Worm (Caenorhabditis elegans) whole organism, L2 larva: ENCODE data around the gene faah-3.

Experiments
- blmp-1 ChIP-seq: sonication (generic microtip); optimal IDR thresholded peaks from 2 replicates; lab custom pipeline; 2017; ENCODE audit warnings: missing genetic modification characterization, mild to moderate bottlenecking, missing compliant biosample characterization, antibody characterized with exemption, moderate library complexity; ENCODE audit not compliant: insufficient read depth
- egl-27 ChIP-seq: sonication (generic microtip); optimal IDR thresholded peaks from 3 replicates; lab custom pipeline; 2017; ENCODE audit warnings: missing biosample characterization, missing genetic modification reagents, missing genetic modification characterization
- fos-1 ChIP-seq: fragments of 150-350 bp; optimal IDR thresholded peaks from 2 replicates; lab custom pipeline; 2014; ENCODE audit warnings: missing biosample characterization, missing genetic modification characterization
- lin-11 ChIP-seq: fragments of 150-350 bp; sonication (generic microtip); optimal IDR thresholded peaks from 2 replicates; lab custom pipeline; 2014; ENCODE audit warnings: missing biosample characterization, missing genetic modification characterization, inconsistent platforms, mixed read lengths
- lin-39 ChIP-seq: fragments of 150-350 bp; optimal IDR thresholded peaks from 2 replicates; lab custom pipeline; 2014; ENCODE audit warnings: missing biosample characterization, missing genetic modification reagents, missing genetic modification characterization
- mdl-1 ChIP-seq, 2 experiments: fragments of 150-350 bp in 1 of 2; sonication (generic microtip) in 1 of 2; optimal IDR thresholded peaks; 2 replicates each; lab custom pipeline; 2017; ENCODE audit warnings: missing biosample characterization in 2 of 2, missing genetic modification characterization in 2 of 2
- nhr-12 ChIP-seq: fragments of 150-350 bp; optimal IDR thresholded peaks from 2 replicates; lab custom pipeline; 2014; ENCODE audit warnings: missing biosample characterization, missing genetic modification characterization
- nhr-23 ChIP-seq: fragments of 150-350 bp; optimal IDR thresholded peaks from 2 replicates; lab custom pipeline; 2014; ENCODE audit warnings: missing biosample characterization, missing genetic modification reagents, missing genetic modification characterization
- nhr-6 ChIP-seq: fragments of 150-350 bp; optimal IDR thresholded peaks from 2 replicates; lab custom pipeline; 2014; ENCODE audit warnings: missing biosample characterization, missing genetic modification characterization

DNA sequence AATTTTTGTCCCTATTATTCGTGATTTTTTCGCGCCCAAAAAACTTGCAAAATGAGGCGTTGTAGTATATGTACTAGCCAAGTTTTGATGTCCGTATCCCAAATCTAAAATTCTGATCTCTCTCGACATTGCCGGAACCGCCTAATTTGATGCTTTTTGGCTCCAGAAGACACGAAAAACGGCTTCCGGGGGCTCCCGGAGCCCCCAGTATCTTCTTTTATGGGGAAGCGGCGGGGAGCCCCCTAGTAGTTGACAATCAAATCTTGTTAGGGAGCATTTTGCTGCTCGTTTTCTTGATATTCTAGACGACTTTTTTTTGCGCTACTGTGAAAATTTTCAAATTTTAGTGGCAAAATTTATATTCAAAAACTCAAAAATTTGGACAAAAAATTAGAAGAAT, 6.1 kb upstream of the faah-3 start:
- no peak for TF ChIP-seq lin-39
- TF ChIP-seq mdl-1 (tag; optimal IDR thresholded peaks at IDR 0.05; lab: Kevin White, UChicago) = no peak
- TF ChIP-seq egl-27 (tag; lab: Kevin White, UChicago) = no peak
- no peak for TF ChIP-seq blmp-1 (tag; lab: Kevin White, UChicago)
- no peak for TF ChIP-seq nhr-23 (tag; lab: Kevin White, UChicago)
- TF ChIP-seq nhr-12 (tag; lab: Kevin White, UChicago) = no peak
- TF ChIP-seq nhr-6 = no peak
- no peak for TF ChIP-seq lin-11 (tag; lab: Kevin White, UChicago)
- TF ChIP-seq fos-1 (tag; lab: Kevin White, UChicago) = no peak
